Fruit fly (Drosophila melanogaster): ENCODE measurements around the gene CG6908.

The CG6908 gene

DNA sequence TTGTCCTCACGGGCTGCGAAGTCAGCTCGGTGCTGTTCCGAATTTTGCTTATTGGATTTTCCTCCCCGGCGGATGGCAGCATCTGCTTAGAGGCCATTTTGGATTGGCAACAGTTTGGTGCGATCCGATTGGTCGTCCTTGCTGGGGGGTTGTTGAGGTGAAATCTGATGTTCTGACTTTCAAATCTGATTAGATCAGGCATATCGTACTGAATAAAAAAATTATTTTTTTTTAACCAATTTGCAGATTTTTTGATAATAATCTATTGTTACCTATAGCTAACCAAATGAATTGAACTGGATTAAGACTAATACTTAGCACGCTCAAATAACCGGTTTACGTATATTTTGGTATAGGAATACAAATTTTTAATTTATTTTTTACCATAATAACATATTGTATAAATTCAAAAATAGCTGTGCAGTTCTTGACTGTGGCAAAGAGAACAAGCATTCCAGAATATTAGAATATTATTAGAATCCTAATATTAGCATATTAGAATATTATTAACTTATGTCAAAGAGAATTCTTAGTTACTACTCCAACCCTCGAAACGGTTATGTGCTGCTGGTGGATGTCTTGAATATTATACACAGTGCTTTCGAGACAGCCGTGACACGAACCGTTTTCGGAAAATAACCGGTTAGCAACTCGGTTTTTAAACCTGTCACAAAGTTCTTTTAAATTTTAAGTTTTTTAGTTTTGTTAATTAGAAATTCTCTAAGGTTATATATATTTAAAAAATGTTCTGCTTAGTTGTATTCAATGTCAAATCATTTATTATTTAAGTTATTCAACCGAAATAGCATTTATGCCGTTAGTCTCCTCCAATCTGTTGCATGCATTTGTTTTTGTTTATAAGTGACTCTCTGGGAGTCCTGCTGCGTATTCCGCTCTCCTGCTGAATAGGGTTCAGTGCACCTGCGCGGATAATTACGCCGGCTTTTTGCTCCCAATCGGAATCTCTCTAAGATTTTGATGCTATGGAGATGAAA lies 4.8 kb upstream of the CG6908 start, which contains the start of gene Fer3 (continued):
- TF ChIP-seq dpn (GFP tag; optimal IDR thresholded peaks at IDR 0.05), result no peak
- peak; percentile 36; the same call in 1 of the 3 replicates for TF ChIP-seq CG6791 (GFP tag; IDR thresholded peaks at IDR 0.05; ENCODE audit: partially characterized antibody)
- no peak for TF ChIP-seq Opbp (GFP tag; IDR thresholded peaks at IDR 0.05; ENCODE audit: partially characterized antibody)
- TF ChIP-seq Usf (GFP tag; optimal IDR thresholded peaks at IDR 0.05), result no peak
- no peak for TF ChIP-seq CG4424 (GFP tag; optimal IDR thresholded peaks at IDR 0.05)
- TF ChIP-seq tll (GFP tag; optimal IDR thresholded peaks at IDR 0.05), result peak in 1 of 2 experiments; percentile 26
- TF ChIP-seq YL-1 (GFP tag; optimal IDR thresholded peaks at IDR 0.05), result no peak
- TF ChIP-seq CG12659 (GFP tag; optimal IDR thresholded peaks at IDR 0.05), result no peak
- no peak for TF ChIP-seq bbx (GFP tag; IDR thresholded peaks at IDR 0.05; ENCODE audit: partially characterized antibody)
- no peak for TF ChIP-seq Atf3 (GFP tag; optimal IDR thresholded peaks at IDR 0.05)
- TF ChIP-seq CG4617 (GFP tag; optimal IDR thresholded peaks at IDR 0.05; ENCODE audit: borderline replicate concordance), result no peak
- no peak for TF ChIP-seq CG15011 (GFP tag; optimal IDR thresholded peaks at IDR 0.05)
- TF ChIP-seq Dek (tag; optimal IDR thresholded peaks at IDR 0.05), result peak; percentile 13
- TF ChIP-seq sna (GFP tag; IDR thresholded peaks at IDR 0.05; ENCODE audit: partially characterized antibody), result no peak
- no peak for TF ChIP-seq fu2 (GFP tag; optimal IDR thresholded peaks at IDR 0.05)
- TF ChIP-seq CG11504 (tag; optimal IDR thresholded peaks at IDR 0.05), result peak; percentile 31
- TF ChIP-seq CG33213 (GFP tag; optimal IDR thresholded peaks at IDR 0.05), result no peak
- TF ChIP-seq az2 (GFP tag; optimal IDR thresholded peaks at IDR 0.05), result no peak
- no peak for TF ChIP-seq CG6272 (GFP tag; IDR thresholded peaks at IDR 0.05)
- peak; percentile 40 for TF ChIP-seq sd (tag; optimal IDR thresholded peaks at IDR 0.05)
- TF ChIP-seq abd-A (tag; optimal IDR thresholded peaks at IDR 0.05), result no peak
- no peak for TF ChIP-seq CG3065 (GFP tag; optimal IDR thresholded peaks at IDR 0.05)
- TF ChIP-seq stc (GFP tag; IDR thresholded peaks at IDR 0.05), result no peak
- TF ChIP-seq CG8290 (GFP tag; optimal IDR thresholded peaks at IDR 0.05), result no peak
- TF ChIP-seq CG8290 (tag; optimal IDR thresholded peaks at IDR 0.05), result no peak
- TF ChIP-seq grn (GFP tag; optimal IDR thresholded peaks at IDR 0.05), result no peak
- TF ChIP-seq Drgx (GFP tag; IDR thresholded peaks at IDR 0.05), result no peak
- TF ChIP-seq Camta (GFP tag; optimal IDR thresholded peaks at IDR 0.05), result no peak
- no peak for TF ChIP-seq CG8281 (tag; optimal IDR thresholded peaks at IDR 0.05)
- TF ChIP-seq CG18262 (tag; optimal IDR thresholded peaks at IDR 0.05), result no peak
- no peak for TF ChIP-seq Six4 (GFP tag; optimal IDR thresholded peaks at IDR 0.05)
- TF ChIP-seq exex (tag; optimal IDR thresholded peaks at IDR 0.05), result no peak
- TF ChIP-seq CG7556 (GFP tag; optimal IDR thresholded peaks at IDR 0.05), result peak; percentile 2
- TF ChIP-seq CG2889 (GFP tag; IDR thresholded peaks at IDR 0.05), result no peak
- no peak for TF ChIP-seq CG6689 (GFP tag; IDR thresholded peaks at IDR 0.05)
- TF ChIP-seq CG42726 (GFP tag; IDR thresholded peaks at IDR 0.05; ENCODE audit: partially characterized antibody), result no peak
- no peak for TF ChIP-seq sisA (GFP tag; IDR thresholded peaks at IDR 0.05)
- TF ChIP-seq sens (GFP tag), result peak; percentile 59
- no peak for TF ChIP-seq emc (GFP tag; optimal IDR thresholded peaks at IDR 0.05)
- TF ChIP-seq dysf (GFP tag; IDR thresholded peaks at IDR 0.05), result no peak
- no peak for TF ChIP-seq C15 (GFP tag; IDR thresholded peaks at IDR 0.05)
- TF ChIP-seq Optix (GFP tag; IDR thresholded peaks at IDR 0.05), result no peak
- no peak for TF ChIP-seq vnd (GFP tag; IDR thresholded peaks at IDR 0.05; ENCODE audit: partially characterized antibody)
- TF ChIP-seq Sox102F (GFP tag; optimal IDR thresholded peaks at IDR 0.05), result peak; percentile 15
- TF ChIP-seq CG1233 (GFP tag; optimal IDR thresholded peaks at IDR 0.05), result no peak
- TF ChIP-seq MTF-1 (GFP tag; optimal IDR thresholded peaks at IDR 0.05; ENCODE audit: borderline replicate concordance), result no peak
- TF ChIP-seq h (optimal IDR thresholded peaks at IDR 0.05), result no peak
- TF ChIP-seq dimm (GFP tag; IDR thresholded peaks at IDR 0.05), result no peak
- TF ChIP-seq Aef1 (GFP tag; IDR thresholded peaks at IDR 0.05), result no peak
